Worm (Caenorhabditis elegans): Measurements from ENCODE around the gene gpd-3.

DNA sequence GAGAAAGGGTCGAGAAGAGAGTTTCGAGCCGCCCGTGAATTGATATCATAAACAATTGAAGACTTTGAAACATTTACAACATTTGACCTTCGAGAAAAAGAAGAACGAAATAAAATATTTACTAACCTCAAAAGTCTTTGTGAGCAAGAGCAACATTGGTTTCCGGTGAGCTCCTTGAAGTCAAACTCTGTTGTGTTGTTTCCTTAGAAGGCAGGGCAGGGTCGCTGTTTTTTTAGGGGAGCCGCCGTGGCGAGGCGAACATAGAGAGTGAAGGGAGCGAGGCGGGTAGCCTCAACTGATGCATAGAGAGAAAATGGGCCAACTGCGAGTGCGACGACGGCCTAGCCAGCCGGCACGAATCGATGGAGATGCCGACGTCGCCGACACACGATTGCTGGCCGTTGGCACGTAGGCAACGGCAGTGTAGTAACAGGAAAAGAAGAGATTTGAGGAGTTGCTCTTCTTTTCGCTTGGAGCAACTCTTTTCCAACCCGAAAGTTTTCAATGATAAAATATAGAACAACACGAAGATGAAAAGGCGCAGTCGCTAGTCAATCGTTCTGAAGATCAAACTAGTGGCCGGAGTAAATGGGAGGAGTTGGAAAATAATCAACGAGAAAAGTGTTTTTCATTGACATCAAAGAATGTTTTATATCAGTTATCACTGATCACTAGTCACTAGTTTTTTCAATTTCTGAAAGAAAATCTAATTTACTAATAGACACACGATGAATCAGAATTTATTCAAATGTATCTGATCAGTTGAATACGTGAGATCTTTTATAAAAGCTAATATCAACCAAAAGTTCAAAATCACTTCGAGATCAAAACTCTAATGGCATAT lies 3.1 kb upstream of the gpd-3 start, which contains the start of gene mai-1:
- peak; percentile 35 for TF ChIP-seq lin-13 (GFP tag; optimal IDR thresholded peaks at IDR 0.05)
- TF ChIP-seq nhr-129 (tag; optimal IDR thresholded peaks at IDR 0.05): peak; percentile 65
- TF ChIP-seq sma-3 (GFP tag; optimal IDR thresholded peaks at IDR 0.05): no peak
- peak; percentile 37 for TF ChIP-seq ama-1 (optimal IDR thresholded peaks at IDR 0.05)
- no peak for TF ChIP-seq R02D3.7 (tag; optimal IDR thresholded peaks at IDR 0.05)
- peak in 1 of 2 experiments; percentile 6 for TF ChIP-seq mdl-1 (tag; optimal IDR thresholded peaks at IDR 0.05)
- TF ChIP-seq lsy-2 (tag; optimal IDR thresholded peaks at IDR 0.05): peak in 1 of 2 experiments; percentile 46
- TF ChIP-seq lin-39 (tag; optimal IDR thresholded peaks at IDR 0.05): no peak
- peak; percentile 28 for TF ChIP-seq ztf-4 (tag; optimal IDR thresholded peaks at IDR 0.05)
- no peak for TF ChIP-seq nhr-77 (tag; optimal IDR thresholded peaks at IDR 0.05)
- TF ChIP-seq zag-1 (tag; optimal IDR thresholded peaks at IDR 0.05): peak; percentile 73
- no peak for TF ChIP-seq nhr-12 (tag; optimal IDR thresholded peaks at IDR 0.05)
- peak; percentile 16 for TF ChIP-seq ceh-82 (tag; optimal IDR thresholded peaks at IDR 0.05)

Data from whole organism, L2 larva.